Fruit fly (Drosophila melanogaster) whole organism, prepupa: ENCODE results near the gene CG6928.

ENCODE experiments used
- CG6854 ChIP-seq: fragments of 200-800 bp; sonication (Bioruptor generic); optimal IDR thresholded peaks from 2 replicates; lab custom pipeline; 2017; ENCODE audit warnings: missing biosample characterization, mild to moderate bottlenecking, missing genetic modification characterization
- fd59A ChIP-seq: fragments of 200-800 bp; sonication (Bioruptor generic); optimal IDR thresholded peaks from 2 replicates; lab custom pipeline; 2017; ENCODE audit warnings: missing biosample characterization, mild to moderate bottlenecking, missing genetic modification characterization, missing genetic modification reagents
- salr ChIP-seq, 2 experiments: fragments of 200-800 bp; sonication (Bioruptor generic); optimal IDR thresholded peaks; 3 replicates each; lab custom pipeline; 2016 to 2018; ENCODE audit warnings: missing biosample characterization in 2 of 2, missing genetic modification characterization in 2 of 2, mild to moderate bottlenecking in 1 of 2
- spab ChIP-seq: fragments of 200-800 bp; sonication (Bioruptor generic); optimal IDR thresholded peaks from 2 replicates; lab custom pipeline; 2017; ENCODE audit warnings: missing biosample characterization, mild to moderate bottlenecking, missing genetic modification characterization, missing genetic modification reagents

dm6 chr3L:11966104-11966503 lies 36.9 kb upstream of the CG6928 start, which contains the start of gene prc:
- no peak for TF ChIP-seq CG6854 (GFP tag; lab: Kevin White, UChicago)
- no peak for TF ChIP-seq spab (GFP tag; lab: Kevin White, UChicago)
- no peak for TF ChIP-seq salr (GFP tag; optimal IDR thresholded peaks at IDR 0.05; lab: Kevin White, UChicago)
- TF ChIP-seq fd59A (GFP tag; lab: Kevin White, UChicago), result no peak
